Fruit fly (Drosophila melanogaster) whole organism, embryonic: ENCODE data around the gene CG7149.

Source experiments
- CG14014 ChIP-seq: fragments of 200-800 bp; sonication (Bioruptor generic); IDR thresholded peaks from 2 replicates; pipeline ENCODE4 v1.3.6; 2022; ENCODE audit warnings: missing biosample characterization, missing genetic modification characterization
- Fer2 ChIP-seq: fragments of 200-800 bp; sonication (Bioruptor generic); optimal IDR thresholded peaks from 2 replicates; lab custom pipeline; 2018; ENCODE audit warnings: missing biosample characterization, mild to moderate bottlenecking, missing genetic modification characterization, moderate library complexity
- Sox102F ChIP-seq: fragments of 200-800 bp; sonication (Bioruptor generic); optimal IDR thresholded peaks from 2 replicates; lab custom pipeline; 2018; ENCODE audit warnings: missing biosample characterization, mild to moderate bottlenecking, missing genetic modification characterization, moderate library complexity
- chm ChIP-seq: fragments of 200-800 bp; sonication (Bioruptor generic); IDR thresholded peaks from 2 replicates; pipeline ENCODE4 v1.3.6; 2022; ENCODE audit warnings: missing biosample characterization, missing genetic modification characterization
- fru ChIP-seq: fragments of >200 bp; optimal IDR thresholded peaks from 2 replicates; lab custom pipeline; 2017

- TF ChIP-seq fru (lab: Kevin White, UChicago) (no peak), Fer2 (tag; lab: Kevin White, UChicago) (no peak), Sox102F (no peak), chm (no peak), CG14014 (GFP tag; lab: Robert Waterston, UW) (no peak)
Observed at dm6 chr2L:7828901-7829300, 38.5 kb upstream of the CG7149 start.
